Worm (Caenorhabditis elegans) whole organism, L1 larva: ENCODE measurements around the gene F43E2.6.

Experiments used
- aly-2 ChIP-seq: fragments of 150-350 bp; optimal IDR thresholded peaks from 2 replicates; lab custom pipeline; 2014; ENCODE audit warnings: missing biosample characterization, missing genetic modification characterization
- lin-35 ChIP-seq, 2 experiments: fragments of 150-350 bp; optimal IDR thresholded peaks; 2 replicates each; lab custom pipeline; 2014; ENCODE audit warnings: missing biosample characterization in 2 of 2, missing genetic modification characterization in 2 of 2, missing genetic modification reagents in 2 of 2
- nhr-77 ChIP-seq: fragments of 150-350 bp; optimal IDR thresholded peaks from 2 replicates; lab custom pipeline; 2014; ENCODE audit warnings: missing biosample characterization, missing genetic modification characterization
- nhr-85 ChIP-seq: sonication (generic microtip); peaks from one replicate; lab custom pipeline; 2016; ENCODE audit warnings: missing genetic modification characterization, inconsistent platforms, missing compliant biosample characterization

- no peak for TF ChIP-seq nhr-85
- no peak for TF ChIP-seq lin-35 (GFP tag; optimal IDR thresholded peaks at IDR 0.05; lab: Kevin White, UChicago)
- TF ChIP-seq aly-2, result no peak
- no peak for TF ChIP-seq nhr-77 (tag; lab: Kevin White, UChicago)
Observed at ce11 chrII:7381142-7381611, 12.5 kb upstream of the F43E2.6 start, which contains the start of gene C07D10.5.
